ENCODE assay signal across 1 fruit fly cellular context in the genomic region with DNA sequence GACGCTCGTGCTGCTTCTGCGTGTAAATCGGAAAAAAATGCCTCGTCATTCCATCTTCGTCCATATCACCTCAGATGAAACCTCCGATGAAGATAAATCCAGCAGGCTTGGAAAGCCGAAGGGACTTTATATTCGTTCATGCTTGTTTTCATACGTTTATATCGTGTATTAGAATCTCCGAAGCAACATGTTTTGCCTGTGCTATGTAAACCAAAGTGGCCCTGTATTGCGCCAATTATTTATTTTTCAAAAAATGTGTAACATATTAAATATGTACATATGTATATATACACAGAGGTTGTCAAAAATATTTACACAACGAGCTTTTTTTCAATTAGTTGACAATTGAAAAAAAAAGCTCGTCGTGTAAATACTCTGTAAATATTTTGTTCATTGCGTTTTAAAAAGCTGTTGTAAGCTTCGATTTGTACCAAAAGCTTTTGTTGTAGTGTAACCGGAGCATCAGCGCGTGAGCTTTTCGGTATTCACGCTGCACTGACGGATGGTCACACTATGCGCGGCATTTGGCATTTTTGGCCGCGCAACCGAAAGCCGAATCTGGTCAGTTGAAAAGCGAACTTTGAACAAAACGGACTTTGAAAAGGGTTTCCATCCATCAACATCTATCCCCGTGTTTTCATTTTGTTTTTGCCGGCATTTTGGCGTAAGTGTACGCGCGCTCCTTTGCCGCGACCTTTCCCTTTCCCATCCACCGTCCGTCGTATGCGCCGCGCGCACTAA.
TF ChIP-seq lines count a peak whose summit lies in the region.

Gene CG12065 (plus strand): TSS at position 563 of the 741 bp plus-strand sequence.

TF ChIP-seq in whole organism, embryonic, 481 proteins besides CTCF, POLR2A, EP300 and RAD21 (continued from another document):
- TF ChIP-seq ash1 (GFP tag; optimal IDR thresholded peaks at IDR 0.05; lab: Kevin White, UChicago): no peak
- TF ChIP-seq CG18619 (GFP tag; optimal IDR thresholded peaks at IDR 0.05; lab: Kevin White, UChicago): no peak
- no peak for TF ChIP-seq CG2199 (GFP tag; IDR thresholded peaks at IDR 0.05; lab: Robert Waterston, UW)
- TF ChIP-seq Ptx1 (GFP tag; IDR thresholded peaks at IDR 0.05; lab: Robert Waterston, UW): no peak
- no peak for TF ChIP-seq CG16813 (GFP tag; IDR thresholded peaks at IDR 0.05; lab: Robert Waterston, UW; ENCODE audit: partially characterized antibody)
- TF ChIP-seq CG18011 (GFP tag; optimal IDR thresholded peaks at IDR 0.05; lab: Kevin White, UChicago): no peak
- peak; percentile 67 for TF ChIP-seq Fer1 (GFP tag; optimal IDR thresholded peaks at IDR 0.05; lab: Kevin White, UChicago)
- peak; percentile 63 for TF ChIP-seq ato (GFP tag; IDR thresholded peaks at IDR 0.05; lab: Robert Waterston, UW; ENCODE audit: partially characterized antibody)
- TF ChIP-seq tll (GFP tag; optimal IDR thresholded peaks at IDR 0.05; lab: Kevin White, UChicago): no peak
- peak; percentile 17 for TF ChIP-seq CG2116 (GFP tag; optimal IDR thresholded peaks at IDR 0.05; lab: Kevin White, UChicago)
- TF ChIP-seq CG31224 (GFP tag; IDR thresholded peaks at IDR 0.05; lab: Robert Waterston, UW): no peak
- peak; percentile 16; the same call in 1 of the 3 replicates for TF ChIP-seq sr (GFP tag; IDR thresholded peaks at IDR 0.05; lab: Robert Waterston, UW)
- TF ChIP-seq CG10462 (GFP tag; optimal IDR thresholded peaks at IDR 0.05; lab: Kevin White, UChicago): no peak
- TF ChIP-seq YL-1 (GFP tag; optimal IDR thresholded peaks at IDR 0.05; lab: Kevin White, UChicago): peak; percentile 27
- TF ChIP-seq CG12744 (GFP tag; optimal IDR thresholded peaks at IDR 0.05; lab: Kevin White, UChicago): no peak
- peak; percentile 62 for TF ChIP-seq gem (tag; optimal IDR thresholded peaks at IDR 0.05; lab: Kevin White, UChicago)
- peak; percentile 80 for TF ChIP-seq nerfin-1 (tag; optimal IDR thresholded peaks at IDR 0.05; lab: Kevin White, UChicago)
- no peak for TF ChIP-seq CG6689 (GFP tag; IDR thresholded peaks at IDR 0.05; lab: Robert Waterston, UW)
- TF ChIP-seq gsb (GFP tag; IDR thresholded peaks at IDR 0.05; lab: Robert Waterston, UW): no peak
- TF ChIP-seq CHES-1-like (GFP tag; optimal IDR thresholded peaks at IDR 0.05; lab: Kevin White, UChicago): no peak
- no peak; the same call in 1 of the 2 replicates for TF ChIP-seq CG13287 (GFP tag; IDR thresholded peaks at IDR 0.05; lab: Robert Waterston, UW; ENCODE audit: partially characterized antibody)
- peak in 1 of 2 experiments; percentile 46 for TF ChIP-seq Hr51 (GFP tag; optimal IDR thresholded peaks at IDR 0.05; lab: Kevin White, UChicago)
- no peak for TF ChIP-seq wdn (GFP tag; IDR thresholded peaks at IDR 0.05; lab: Robert Waterston, UW)
- TF ChIP-seq inv (GFP tag; IDR thresholded peaks at IDR 0.05; lab: Robert Waterston, UW; ENCODE audit: partially characterized antibody): peak; percentile 10; the same call in 1 of the 2 replicates
- peak; percentile 52; the same call in 1 of the 2 replicates for TF ChIP-seq CG10366 (GFP tag; IDR thresholded peaks at IDR 0.05; lab: Robert Waterston, UW)
- TF ChIP-seq Kr (GFP tag; optimal IDR thresholded peaks at IDR 0.05; lab: Kevin White, UChicago): no peak
- TF ChIP-seq crc (GFP tag; optimal IDR thresholded peaks at IDR 0.05; lab: Kevin White, UChicago): no peak
- no peak for TF ChIP-seq Elba2 (GFP tag; optimal IDR thresholded peaks at IDR 0.05; lab: Kevin White, UChicago)
- no peak for TF ChIP-seq CG6654 (GFP tag; optimal IDR thresholded peaks at IDR 0.05; lab: Kevin White, UChicago)
- TF ChIP-seq CG15696 (tag; optimal IDR thresholded peaks at IDR 0.05; lab: Kevin White, UChicago): peak; percentile 43
- peak; percentile 29; the same call in 1 of the 3 replicates for TF ChIP-seq so (GFP tag; IDR thresholded peaks at IDR 0.05; lab: Robert Waterston, UW)
- 0 out of 2 replicates have a peak, but pooled peaks have one; percentile 3 for TF ChIP-seq slbo (GFP tag; IDR thresholded peaks at IDR 0.05; lab: Robert Waterston, UW)
